Worm (Caenorhabditis elegans): ENCODE measurements around the gene str-38.

DNA sequence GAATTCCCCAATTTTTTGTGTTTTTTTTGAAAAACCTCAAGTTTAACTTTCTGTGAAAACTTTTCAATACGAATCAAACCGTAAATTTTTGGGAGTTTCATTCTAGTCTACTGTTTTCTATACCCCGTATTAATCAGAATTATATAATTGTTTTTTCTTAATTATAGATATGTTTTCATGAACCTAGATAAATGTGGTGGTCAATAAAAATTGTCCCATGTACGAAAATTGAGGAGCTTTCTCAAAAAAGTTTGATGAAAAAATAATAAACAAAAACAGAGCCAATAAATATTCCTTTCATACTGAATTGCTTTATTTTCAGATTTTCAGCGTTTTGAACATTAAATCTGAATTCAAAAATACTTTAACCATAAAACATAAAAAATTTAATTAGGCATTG is 21.7 kb downstream of the str-38 start, which contains the start of gene Y6E2A.1:
- TF ChIP-seq ama-1 (optimal IDR thresholded peaks at IDR 0.05) (no peak), ama-1 (GFP tag; optimal IDR thresholded peaks at IDR 0.05) (no peak), madf-10 (tag; optimal IDR thresholded peaks at IDR 0.05) (no peak), mes-4 (tag; optimal IDR thresholded peaks at IDR 0.05) (no peak), ztf-6 (GFP tag; IDR thresholded peaks at IDR 0.05) (no peak), sea-2 (GFP tag; IDR thresholded peaks at IDR 0.05) (no peak)
